Worm (Caenorhabditis elegans) whole organism, mixed stage, embryonic: ENCODE measurements around the gene pisy-1.

Source experiments
- M03D4.4 ChIP-seq: sonication (generic microtip); optimal IDR thresholded peaks from 2 replicates; lab custom pipeline; 2017; ENCODE audit warnings: mild to moderate bottlenecking, missing genetic modification characterization, missing compliant biosample characterization
- bed-3 ChIP-seq: fragments of 200-800 bp; sonication (Bioruptor generic); optimal IDR thresholded peaks from 3 replicates; lab custom pipeline; 2018; ENCODE audit warnings: mild to moderate bottlenecking, missing genetic modification characterization, moderate library complexity, missing compliant biosample characterization
- blmp-1 ChIP-seq: fragments of 150-350 bp; optimal IDR thresholded peaks from 2 replicates; lab custom pipeline; 2014; ENCODE audit warnings: missing biosample characterization, missing genetic modification characterization
- ceh-39 ChIP-seq: fragments of 150-350 bp; optimal IDR thresholded peaks from 2 replicates; lab custom pipeline; 2014; ENCODE audit warnings: missing biosample characterization, missing genetic modification characterization
- ceh-43 ChIP-seq: fragments of 200-800 bp; sonication (Bioruptor generic); optimal IDR thresholded peaks from 2 replicates; lab custom pipeline; 2018; ENCODE audit warnings: mild to moderate bottlenecking, missing genetic modification characterization, moderate library complexity, missing compliant biosample characterization
- ceh-83 ChIP-seq: fragments of 200-800 bp; sonication (Bioruptor generic); optimal IDR thresholded peaks from 2 replicates; lab custom pipeline; 2018; ENCODE audit warnings: mild to moderate bottlenecking, missing genetic modification characterization, missing compliant biosample characterization
- ces-1 ChIP-seq: fragments of 150-350 bp; optimal IDR thresholded peaks from 2 replicates; lab custom pipeline; 2014; ENCODE audit warnings: missing biosample characterization, missing genetic modification reagents, missing genetic modification characterization
- cnd-1 ChIP-seq: fragments of 200-800 bp; sonication (Bioruptor generic); optimal IDR thresholded peaks from 2 replicates; lab custom pipeline; 2018; ENCODE audit warnings: mild to moderate bottlenecking, missing genetic modification characterization, missing compliant biosample characterization
- drap-1 ChIP-seq: fragments of 200-800 bp; sonication (Bioruptor generic); optimal IDR thresholded peaks from 3 replicates; lab custom pipeline; 2018; ENCODE audit warnings: mild to moderate bottlenecking, missing genetic modification characterization, missing compliant biosample characterization
- elt-1 ChIP-seq: sonication (generic microtip); optimal IDR thresholded peaks from 2 replicates; lab custom pipeline; 2017; ENCODE audit warnings: missing genetic modification characterization, mild to moderate bottlenecking, missing compliant biosample characterization, antibody characterized with exemption, moderate library complexity, borderline replicate concordance; ENCODE audit not compliant: insufficient read depth
- flh-1 ChIP-seq: fragments of 200-800 bp; sonication (Bioruptor generic); optimal IDR thresholded peaks from 2 replicates; lab custom pipeline; 2018; ENCODE audit warnings: mild to moderate bottlenecking, missing genetic modification characterization, moderate library complexity, missing compliant biosample characterization
- ham-2 ChIP-seq: fragments of 200-800 bp; sonication (Bioruptor generic); optimal IDR thresholded peaks from 2 replicates; lab custom pipeline; 2018; ENCODE audit warnings: mild to moderate bottlenecking, missing genetic modification characterization, missing compliant biosample characterization
- hlh-1 ChIP-seq: fragments of 150-350 bp; optimal IDR thresholded peaks from 2 replicates; lab custom pipeline; 2014; ENCODE audit warnings: missing biosample characterization, missing genetic modification reagents, missing genetic modification characterization
- lin-13 ChIP-seq: fragments of 150-350 bp; optimal IDR thresholded peaks from 2 replicates; lab custom pipeline; 2014; ENCODE audit warnings: missing biosample characterization, missing genetic modification characterization
- lsy-2 ChIP-seq: fragments of 150-350 bp; optimal IDR thresholded peaks from 2 replicates; lab custom pipeline; 2014; ENCODE audit warnings: missing biosample characterization, missing genetic modification characterization
- mab-5 ChIP-seq: fragments of 150-350 bp; optimal IDR thresholded peaks from 2 replicates; lab custom pipeline; 2014; ENCODE audit warnings: missing biosample characterization, missing genetic modification characterization
- mep-1 ChIP-seq: fragments of 150-350 bp; optimal IDR thresholded peaks from 2 replicates; lab custom pipeline; 2017; ENCODE audit warnings: missing biosample characterization, missing genetic modification reagents, missing genetic modification characterization, inconsistent platforms
- mls-2 ChIP-seq: sonication (generic microtip); optimal IDR thresholded peaks from 2 replicates; lab custom pipeline; 2016; ENCODE audit warnings: mild to moderate bottlenecking, missing genetic modification characterization, moderate library complexity, missing compliant biosample characterization
- nhr-12 ChIP-seq: fragments of 150-350 bp; optimal IDR thresholded peaks from 2 replicates; lab custom pipeline; 2014; ENCODE audit warnings: missing biosample characterization, missing genetic modification characterization
- nhr-2 ChIP-seq: fragments of 150-350 bp; optimal IDR thresholded peaks from 2 replicates; lab custom pipeline; 2014; ENCODE audit warnings: missing biosample characterization, missing genetic modification characterization
- nhr-237 ChIP-seq: fragments of 150-350 bp; optimal IDR thresholded peaks from 2 replicates; lab custom pipeline; 2014; ENCODE audit warnings: missing biosample characterization, missing genetic modification characterization
- nhr-28 ChIP-seq: fragments of 150-350 bp; optimal IDR thresholded peaks from 2 replicates; lab custom pipeline; 2014; ENCODE audit warnings: missing biosample characterization, missing genetic modification characterization
- nhr-76 ChIP-seq: sonication (generic microtip); optimal IDR thresholded peaks from 2 replicates; lab custom pipeline; 2017; ENCODE audit warnings: missing biosample characterization, missing genetic modification characterization
- pha-4 ChIP-seq: fragments of 150-350 bp; optimal IDR thresholded peaks from 2 replicates; lab custom pipeline; 2018; ENCODE audit warnings: missing biosample characterization, missing genetic modification reagents, missing genetic modification characterization
- sem-2 ChIP-seq: fragments of 200-800 bp; sonication (Bioruptor generic); optimal IDR thresholded peaks from 2 replicates; lab custom pipeline; 2018; ENCODE audit warnings: mild to moderate bottlenecking, missing genetic modification characterization, missing compliant biosample characterization
- snpc-4 ChIP-seq: fragments of 150-350 bp; optimal IDR thresholded peaks from 2 replicates; lab custom pipeline; 2014; ENCODE audit warnings: missing biosample characterization, missing genetic modification characterization
- sptf-1 ChIP-seq: sonication (generic microtip); optimal IDR thresholded peaks from 2 replicates; lab custom pipeline; 2017; ENCODE audit warnings: mild to moderate bottlenecking, missing genetic modification characterization, moderate library complexity, missing compliant biosample characterization
- unc-120 ChIP-seq: sonication (generic microtip); optimal IDR thresholded peaks from 2 replicates; lab custom pipeline; 2017; ENCODE audit warnings: missing genetic modification characterization, missing compliant biosample characterization; ENCODE audit not compliant: poor library complexity, severe bottlenecking
- unc-39 ChIP-seq: fragments of 150-350 bp; optimal IDR thresholded peaks from 2 replicates; lab custom pipeline; 2014; ENCODE audit warnings: missing biosample characterization, missing genetic modification characterization
- unc-62 ChIP-seq: fragments of 150-350 bp; optimal IDR thresholded peaks from 2 replicates; lab custom pipeline; 2014; ENCODE audit warnings: missing biosample characterization, missing genetic modification reagents, missing genetic modification characterization
- zip-8 ChIP-seq: fragments of 150-350 bp; optimal IDR thresholded peaks from 2 replicates; lab custom pipeline; 2014; ENCODE audit warnings: missing biosample characterization, missing genetic modification characterization
- ztf-11 ChIP-seq: fragments of 150-350 bp; optimal IDR thresholded peaks from 2 replicates; lab custom pipeline; 2014; ENCODE audit warnings: missing biosample characterization, missing genetic modification characterization

The pisy-1 gene

DNA sequence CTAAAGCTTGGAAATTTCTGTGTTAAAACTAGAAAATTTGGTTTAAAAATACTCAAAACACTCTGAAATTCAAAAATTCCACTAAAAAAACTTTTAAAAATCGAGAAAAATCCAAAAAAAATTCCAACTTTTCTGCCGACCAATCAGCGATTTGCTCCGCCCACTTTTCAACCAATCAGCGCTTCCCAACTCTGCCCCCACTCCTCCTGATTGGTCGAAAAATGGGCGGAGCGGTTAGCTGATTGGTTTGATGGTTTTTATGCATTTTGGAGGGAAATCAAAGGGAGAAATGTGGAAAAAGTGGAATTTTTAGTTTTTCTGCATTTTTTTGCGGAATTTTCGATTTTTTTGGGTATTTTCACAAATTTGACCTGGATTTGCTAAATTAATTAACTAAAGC lies 16.1 kb downstream of the pisy-1 start:
- TF ChIP-seq ztf-11 (tag; lab: Kevin White, UChicago) (no peak), pha-4 (no peak), elt-1 (tag; lab: Kevin White, UChicago) (no peak), bed-3 (GFP tag; lab: Kevin White, UChicago) (no peak), unc-62 (no peak), ces-1 (GFP tag; lab: Kevin White, UChicago) (no peak), nhr-12 (tag; lab: Kevin White, UChicago) (no peak), cnd-1 (no peak), nhr-28 (tag; lab: Kevin White, UChicago) (no peak), lsy-2 (tag; lab: Kevin White, UChicago) (no peak), ceh-43 (GFP tag; lab: Kevin White, UChicago) (no peak), snpc-4 (no peak), M03D4.4 (tag; lab: Kevin White, UChicago) (no peak), nhr-2 (no peak)

- no peak for TF ChIP-seq sptf-1 (tag; lab: Kevin White, UChicago)
- TF ChIP-seq unc-120 (tag; lab: Kevin White, UChicago), result no peak
- TF ChIP-seq hlh-1, result no peak
- TF ChIP-seq ces-1 (GFP tag; lab: Kevin White, UChicago), result no peak
- TF ChIP-seq sem-2 (GFP tag; lab: Kevin White, UChicago), result no peak
- TF ChIP-seq ceh-39 (tag; lab: Kevin White, UChicago), result no peak
- no peak for TF ChIP-seq drap-1
- TF ChIP-seq mep-1 (tag; lab: Kevin White, UChicago), result no peak
- TF ChIP-seq bed-3 (GFP tag; lab: Kevin White, UChicago), result no peak
- TF ChIP-seq snpc-4, result no peak
- TF ChIP-seq nhr-12 (tag; lab: Kevin White, UChicago), result no peak
- TF ChIP-seq zip-8, result no peak
- TF ChIP-seq cnd-1, result no peak
These were observed 22.3 kb downstream of the pisy-1 start for ce11 chrII:12715757-12716350.

- TF ChIP-seq nhr-76, result no peak
- no peak for TF ChIP-seq drap-1
- TF ChIP-seq ces-1 (GFP tag; lab: Kevin White, UChicago), result peak; percentile 86
- no peak for TF ChIP-seq unc-39 (tag; lab: Kevin White, UChicago)
These were observed 26.6 kb downstream of the pisy-1 start for ce11 chrII:12711490-12711889.

DNA sequence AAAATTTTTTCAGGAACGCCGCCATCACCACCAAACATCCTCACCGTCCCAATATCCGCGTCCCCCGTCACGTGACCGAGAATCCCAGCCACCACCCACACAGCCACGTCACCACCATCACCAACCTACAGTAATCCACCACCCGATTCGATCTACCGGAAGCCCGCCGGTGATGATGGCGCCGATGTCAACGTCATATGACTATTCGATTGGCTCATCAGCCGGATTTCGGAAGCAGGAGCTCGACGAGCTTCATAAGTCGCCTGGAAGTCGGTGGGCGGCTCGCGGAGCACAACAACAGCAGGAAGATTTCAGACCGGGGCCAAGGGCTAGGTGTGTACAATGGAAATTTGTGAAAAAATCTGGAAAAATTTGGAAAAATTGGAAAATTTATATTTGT lies 42.0 kb downstream of the pisy-1 start:
- no peak for TF ChIP-seq cnd-1
- TF ChIP-seq unc-39 (tag; lab: Kevin White, UChicago), result no peak
- TF ChIP-seq ces-1 (GFP tag; lab: Kevin White, UChicago), result no peak
- TF ChIP-seq mab-5 (tag; lab: Kevin White, UChicago), result no peak
- no peak for TF ChIP-seq drap-1
- no peak for TF ChIP-seq flh-1 (GFP tag; lab: Kevin White, UChicago)
- TF ChIP-seq nhr-237 (tag; lab: Kevin White, UChicago), result no peak
- no peak for TF ChIP-seq ceh-83 (GFP tag; lab: Kevin White, UChicago)
- no peak for TF ChIP-seq lin-13 (tag; lab: Kevin White, UChicago)
- TF ChIP-seq snpc-4, result no peak
- TF ChIP-seq ceh-43 (GFP tag; lab: Kevin White, UChicago), result no peak
- TF ChIP-seq ceh-39 (tag; lab: Kevin White, UChicago), result no peak
- no peak for TF ChIP-seq nhr-76

- TF ChIP-seq zip-8, result no peak
- no peak for TF ChIP-seq mls-2
- TF ChIP-seq mep-1 (tag; lab: Kevin White, UChicago), result no peak
- no peak for TF ChIP-seq nhr-28 (tag; lab: Kevin White, UChicago)
- TF ChIP-seq, all 35 proteins: peak for 0
These were observed 44.0 kb downstream of the pisy-1 start, which contains the start of gene tbc-17 for ce11 chrII:12694112-12694511. Gene tbc-17, plus strand, starts transcription at chrII:12694412.

ce11 chrII:12692694-12693093 lies 45.4 kb downstream of the pisy-1 start:
- TF ChIP-seq pha-4 (no peak), mep-1 (tag; lab: Kevin White, UChicago) (no peak), sptf-1 (tag; lab: Kevin White, UChicago) (no peak), mab-5 (tag; lab: Kevin White, UChicago) (no peak), nhr-28 (tag; lab: Kevin White, UChicago) (no peak), ham-2 (GFP tag; lab: Kevin White, UChicago) (no peak), ceh-39 (tag; lab: Kevin White, UChicago) (no peak), blmp-1 (tag; lab: Kevin White, UChicago) (peak; percentile 75)
